Worm (Caenorhabditis elegans): ENCODE data around the gene gstk-1.

gstk-1 gene

DNA sequence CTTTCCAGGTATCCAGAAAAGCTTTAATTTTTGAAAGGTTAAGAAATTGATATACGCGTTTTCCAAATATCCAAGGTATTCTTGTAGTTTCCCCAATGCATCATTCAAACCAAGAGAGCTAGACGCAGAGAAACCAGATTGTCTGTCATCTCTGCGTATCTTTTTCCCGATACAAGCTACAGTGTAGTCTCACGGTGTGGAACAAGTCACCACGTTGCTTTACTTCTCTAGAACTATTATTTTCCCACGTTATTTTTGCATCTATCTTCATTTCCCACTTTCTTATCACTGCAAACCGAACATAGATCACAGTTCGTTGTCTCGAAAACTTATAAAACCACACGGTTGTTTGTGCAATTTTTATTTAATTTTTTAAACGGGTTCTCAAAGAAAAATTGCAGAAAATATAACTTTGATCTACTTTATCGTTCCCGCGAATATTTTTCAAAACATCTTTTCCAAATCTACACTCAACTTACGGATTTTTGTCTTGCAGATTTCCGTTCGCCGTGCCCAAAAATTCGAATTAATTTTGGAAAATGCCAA, at the start of gene gstk-1:
TSS of gene gstk-1 (plus strand) at position 496 of the 546 bp plus-strand sequence.
- TF ChIP-seq nhr-28 (tag; optimal IDR thresholded peaks at IDR 0.05), result no peak
- TF ChIP-seq cnd-1 (tag; optimal IDR thresholded peaks at IDR 0.05), result no peak
- no peak for TF ChIP-seq bed-3 (GFP tag; optimal IDR thresholded peaks at IDR 0.05)
- TF ChIP-seq ceh-39 (tag; optimal IDR thresholded peaks at IDR 0.05), result no peak
- no peak for TF ChIP-seq sem-2 (GFP tag; optimal IDR thresholded peaks at IDR 0.05)
- no peak for TF ChIP-seq unc-62 (GFP tag; optimal IDR thresholded peaks at IDR 0.05)
- no peak for TF ChIP-seq M03D4.4 (tag; optimal IDR thresholded peaks at IDR 0.05)
- no peak for TF ChIP-seq mab-5 (tag; optimal IDR thresholded peaks at IDR 0.05)
- no peak for TF ChIP-seq nhr-237 (tag; optimal IDR thresholded peaks at IDR 0.05)

DNA sequence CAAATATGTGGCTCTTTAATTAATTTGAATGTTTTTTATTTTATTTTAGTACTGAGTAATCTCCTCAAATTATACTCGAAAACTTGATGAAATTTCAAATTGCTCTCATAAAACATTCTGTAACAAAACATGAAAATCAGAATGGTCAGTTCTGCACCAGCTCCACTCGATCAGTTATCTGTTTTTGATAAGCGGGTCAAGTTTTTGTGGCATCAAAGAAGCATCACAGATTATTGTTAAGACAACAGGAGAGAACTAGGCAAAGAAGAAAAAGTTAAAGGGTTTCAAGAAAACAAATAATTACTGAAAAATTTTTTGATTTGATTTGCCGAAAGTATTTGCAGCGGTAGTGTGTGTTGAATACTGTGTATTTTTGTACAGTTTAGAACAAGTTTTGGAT, 49.4 kb upstream of the gstk-1 start:
- TF ChIP-seq M03D4.4 (tag; optimal IDR thresholded peaks at IDR 0.05) (no peak), ztf-11 (tag; optimal IDR thresholded peaks at IDR 0.05) (no peak), sem-2 (GFP tag; optimal IDR thresholded peaks at IDR 0.05) (no peak), tbx-8 (GFP tag; optimal IDR thresholded peaks at IDR 0.05) (no peak), ces-1 (GFP tag; optimal IDR thresholded peaks at IDR 0.05) (no peak), unc-39 (tag; optimal IDR thresholded peaks at IDR 0.05) (no peak), elt-3 (tag; optimal IDR thresholded peaks at IDR 0.05) (no peak)

DNA sequence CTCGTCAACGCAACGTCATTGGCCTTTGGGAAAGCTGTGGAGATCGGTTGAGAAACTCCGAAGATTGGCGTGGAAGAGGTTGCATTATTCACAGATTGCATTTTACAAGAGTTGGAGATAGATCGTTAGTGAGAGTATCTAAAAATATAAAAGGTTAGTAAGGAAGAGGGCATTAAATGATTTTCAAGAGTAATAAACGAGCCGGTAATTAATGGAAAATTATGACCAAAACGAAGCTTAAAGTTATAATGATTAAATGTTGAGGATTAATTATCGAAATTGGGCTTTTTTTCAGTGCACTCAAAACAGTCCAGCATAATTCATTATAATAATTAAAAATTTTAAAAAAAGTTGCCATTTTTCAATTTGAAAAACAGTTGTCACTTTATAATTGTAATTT, 47.2 kb upstream of the gstk-1 start, which contains the start of gene pap-2:
TSS of gene pap-2 (minus strand) at position 101 of the 400 bp plus-strand sequence.
- TF ChIP-seq tbx-8 (GFP tag; optimal IDR thresholded peaks at IDR 0.05) (no peak), mls-2 (tag; optimal IDR thresholded peaks at IDR 0.05) (no peak), nhr-76 (tag; optimal IDR thresholded peaks at IDR 0.05) (no peak), pha-4 (tag; optimal IDR thresholded peaks at IDR 0.05) (no peak), unc-120 (tag; optimal IDR thresholded peaks at IDR 0.05; ENCODE audit: poor library complexity, severe bottlenecking) (no peak), elt-1 (tag; optimal IDR thresholded peaks at IDR 0.05; ENCODE audit: borderline replicate concordance, insufficient read depth) (no peak), flh-1 (GFP tag; optimal IDR thresholded peaks at IDR 0.05) (no peak), nhr-12 (tag; optimal IDR thresholded peaks at IDR 0.05) (no peak), snpc-4 (tag; optimal IDR thresholded peaks at IDR 0.05) (no peak), nhr-2 (tag; optimal IDR thresholded peaks at IDR 0.05) (no peak), ces-1 (GFP tag; optimal IDR thresholded peaks at IDR 0.05) (no peak)

DNA sequence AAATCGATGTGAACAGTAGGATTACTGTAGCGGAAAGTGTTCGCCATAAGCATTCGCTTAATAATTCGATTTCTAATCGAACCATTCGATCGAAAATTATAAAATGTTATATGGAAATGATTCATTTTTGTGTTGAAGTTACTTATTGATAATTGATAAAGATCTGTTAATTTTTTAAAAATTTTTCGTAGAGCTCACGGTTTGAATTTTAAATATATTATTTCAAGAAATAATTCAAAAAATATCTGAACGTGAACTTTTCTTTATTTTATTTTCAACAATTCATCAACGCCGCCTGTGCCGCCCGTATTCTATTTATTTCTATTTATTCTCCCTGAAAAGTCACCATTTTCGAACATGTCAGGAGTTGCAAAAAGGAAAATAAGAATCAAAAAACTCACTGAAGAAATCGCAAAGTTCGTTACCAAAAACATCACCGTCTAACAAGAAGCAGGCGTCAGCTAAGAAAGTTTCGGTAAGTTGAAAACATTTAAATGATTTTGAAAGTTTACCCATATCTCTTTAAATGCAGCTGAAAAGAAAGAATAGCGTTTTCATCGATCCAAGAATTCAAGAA, 45.1 kb upstream of the gstk-1 start, which contains the start of the genes T15H9.5 and T15H9.4:
TSS of gene T15H9.5 (minus strand) at position 101 of the 577 bp plus-strand sequence.
TSS of gene T15H9.4 (plus strand) at position 527 of the 577 bp plus-strand sequence.
- TF ChIP-seq cnd-1 (tag; optimal IDR thresholded peaks at IDR 0.05) (no peak), unc-120 (tag; optimal IDR thresholded peaks at IDR 0.05; ENCODE audit: poor library complexity, severe bottlenecking) (no peak), ceh-83 (GFP tag; optimal IDR thresholded peaks at IDR 0.05) (no peak), elt-3 (tag; optimal IDR thresholded peaks at IDR 0.05) (no peak)

DNA sequence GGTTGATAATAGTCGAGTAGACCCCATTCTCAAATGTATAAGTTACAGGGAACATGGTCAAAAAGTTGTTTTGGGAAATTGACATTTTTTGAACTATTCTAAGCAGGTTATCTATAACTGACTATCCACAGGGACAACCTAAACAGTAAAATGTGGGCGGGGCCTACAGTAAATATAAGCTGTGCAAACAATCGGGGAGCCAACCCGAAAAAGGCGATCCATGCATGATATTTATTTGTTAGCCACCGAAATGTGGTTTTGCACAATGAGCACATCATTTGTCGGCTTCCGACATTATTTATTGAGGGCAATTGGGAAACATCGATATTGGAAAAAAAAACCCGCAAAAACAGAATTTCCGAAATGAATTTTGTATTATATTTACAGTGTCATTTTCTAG, 41.8 kb upstream of the gstk-1 start, which contains the start of gene hlh-6:
TSS of gene hlh-6 (minus strand) at position 101 of the 400 bp plus-strand sequence.
- no peak for TF ChIP-seq mls-2 (tag; optimal IDR thresholded peaks at IDR 0.05)
- no peak for TF ChIP-seq nhr-237 (tag; optimal IDR thresholded peaks at IDR 0.05)
- TF ChIP-seq unc-120 (tag; optimal IDR thresholded peaks at IDR 0.05; ENCODE audit: poor library complexity, severe bottlenecking), result no peak
- no peak for TF ChIP-seq M03D4.4 (tag; optimal IDR thresholded peaks at IDR 0.05)
- no peak for TF ChIP-seq ham-2 (GFP tag; optimal IDR thresholded peaks at IDR 0.05)

DNA sequence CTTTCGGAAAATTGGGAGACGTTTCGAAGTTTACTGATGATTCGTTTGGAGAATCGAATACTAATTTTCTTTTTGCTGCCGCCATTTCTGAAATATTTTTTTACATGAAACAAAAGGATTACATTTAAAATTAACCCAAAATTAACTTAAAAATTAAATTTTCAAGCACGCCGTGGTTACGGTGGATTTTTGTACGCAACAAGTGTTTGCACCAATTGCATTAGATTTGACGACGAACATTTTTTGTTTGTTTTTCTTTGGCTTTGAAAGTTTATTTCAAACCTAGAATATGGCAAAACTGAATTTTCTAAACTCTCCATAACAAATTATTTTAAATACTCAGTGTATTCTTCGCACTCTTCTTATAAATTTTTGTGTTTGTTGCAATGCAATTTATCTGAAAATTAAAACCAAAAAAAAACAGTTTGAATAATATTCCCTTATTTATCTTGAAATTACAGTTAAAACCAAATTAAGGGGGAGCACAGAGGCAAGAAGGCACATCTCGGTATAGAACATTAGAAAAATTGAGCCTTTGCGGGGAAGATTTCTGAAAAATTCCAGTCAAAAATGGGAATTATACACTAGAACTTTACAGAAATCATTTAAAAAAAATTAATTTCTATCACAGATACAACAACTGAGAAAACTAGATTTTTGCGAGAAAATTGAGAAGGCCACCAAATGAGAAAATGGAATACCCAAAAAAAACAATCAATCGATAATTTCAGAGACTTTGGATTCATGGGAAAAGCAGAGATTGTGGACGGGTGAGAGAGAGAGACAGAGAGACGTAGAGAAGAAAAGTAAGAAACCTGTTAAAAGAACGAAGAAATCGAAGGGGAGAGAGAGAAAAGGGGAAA, 39.2 kb upstream of the gstk-1 start, which contains the start of gene hal-3:
TSS of gene hal-3 (minus strand) at position 87 of the 863 bp plus-strand sequence.
- TF ChIP-seq sptf-1 (tag; optimal IDR thresholded peaks at IDR 0.05), result peak; percentile 2
- TF ChIP-seq unc-120 (tag; optimal IDR thresholded peaks at IDR 0.05; ENCODE audit: poor library complexity, severe bottlenecking), result no peak

All from whole organism, mixed stage, embryonic.